Worm (Caenorhabditis elegans) whole organism, young adult: ENCODE measurements around the gene srt-37.

ENCODE experiments used
- madf-8 ChIP-seq: fragments of 200-800 bp; sonication (Bioruptor generic); conservative IDR thresholded peaks from 2 replicates; pipeline ENCODE4 v1.3.6; 2022; ENCODE audit warnings: missing genetic modification reagents, missing genetic modification characterization, missing compliant biosample characterization

Gene srt-37

ce11 chrV:4236118-4236517, 45.5 kb downstream of the srt-37 start, which contains the start of gene nlp-13 (continued):
- TF ChIP-seq madf-8 (GFP tag; lab: Robert Waterston, UW) = no peak
